Worm (Caenorhabditis elegans) whole organism, L2 larva: Measurements from ENCODE around the gene cdr-3.

Experiments
- Y55F3AM.14 ChIP-seq: fragments of 200-800 bp; sonication (Bioruptor generic); optimal IDR thresholded peaks from 2 replicates; lab custom pipeline; 2018; ENCODE audit warnings: mild to moderate bottlenecking, missing genetic modification characterization, missing compliant biosample characterization
- aly-2 ChIP-seq: fragments of 150-350 bp; optimal IDR thresholded peaks from 2 replicates; lab custom pipeline; 2014; ENCODE audit warnings: missing biosample characterization, missing genetic modification characterization
- ama-1 ChIP-seq: fragments of 150-350 bp; optimal IDR thresholded peaks from 2 replicates; lab custom pipeline; 2018; ENCODE audit warnings: inconsistent platforms
- blmp-1 ChIP-seq: sonication (generic microtip); optimal IDR thresholded peaks from 2 replicates; lab custom pipeline; 2017; ENCODE audit warnings: missing genetic modification characterization, mild to moderate bottlenecking, missing compliant biosample characterization, antibody characterized with exemption, moderate library complexity; ENCODE audit not compliant: insufficient read depth
- ceh-82 ChIP-seq: fragments of 150-350 bp; optimal IDR thresholded peaks from 2 replicates; lab custom pipeline; 2014; ENCODE audit warnings: missing biosample characterization, missing genetic modification characterization
- elt-3 ChIP-seq: sonication (generic microtip); optimal IDR thresholded peaks from 2 replicates; lab custom pipeline; 2017; ENCODE audit warnings: missing biosample characterization, missing genetic modification characterization
- nhr-12 ChIP-seq: fragments of 150-350 bp; optimal IDR thresholded peaks from 2 replicates; lab custom pipeline; 2014; ENCODE audit warnings: missing biosample characterization, missing genetic modification characterization
- nhr-237 ChIP-seq: fragments of 150-350 bp; optimal IDR thresholded peaks from 2 replicates; lab custom pipeline; 2014; ENCODE audit warnings: missing biosample characterization, missing genetic modification characterization
- peb-1 ChIP-seq: fragments of 150-350 bp; optimal IDR thresholded peaks from 2 replicates; lab custom pipeline; 2014; ENCODE audit warnings: missing biosample characterization, missing genetic modification characterization
- skn-1 ChIP-seq: sonication (generic microtip); optimal IDR thresholded peaks from 2 replicates; lab custom pipeline; 2017; ENCODE audit warnings: missing biosample characterization, missing genetic modification characterization
- unc-39 ChIP-seq: fragments of 150-350 bp; optimal IDR thresholded peaks from 2 replicates; lab custom pipeline; 2014; ENCODE audit warnings: missing biosample characterization, missing genetic modification characterization

DNA sequence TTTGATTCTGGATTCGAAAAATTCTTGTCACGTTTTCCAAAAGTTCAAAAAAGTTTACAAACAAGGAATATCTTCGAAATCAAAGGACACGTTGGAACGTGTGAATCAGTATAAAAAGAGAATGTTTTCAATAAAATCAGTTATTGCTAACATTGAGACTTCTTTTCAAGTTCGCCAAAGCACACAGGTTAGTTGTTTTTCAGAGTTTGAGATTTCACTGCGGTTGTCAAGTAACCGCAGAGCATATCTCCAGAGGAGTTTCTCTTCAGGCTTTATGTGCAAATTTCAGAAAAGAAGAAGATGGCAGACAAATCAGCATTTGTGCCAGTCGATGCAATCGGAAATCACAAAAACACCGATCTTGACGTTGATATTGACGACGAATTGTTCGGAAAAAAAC, 31.0 kb downstream of the cdr-3 start, which contains the start of gene K01D12.15:
- TF ChIP-seq skn-1 (tag; lab: Kevin White, UChicago) (no peak), nhr-12 (tag; lab: Kevin White, UChicago) (no peak), peb-1 (tag; lab: Kevin White, UChicago) (no peak), aly-2 (tag; lab: Kevin White, UChicago) (no peak), ceh-82 (tag; lab: Kevin White, UChicago) (no peak), blmp-1 (tag; lab: Kevin White, UChicago) (no peak), nhr-237 (tag; lab: Kevin White, UChicago) (no peak), elt-3 (tag; lab: Kevin White, UChicago) (no peak), ama-1 (no peak), Y55F3AM.14 (GFP tag; lab: Kevin White, UChicago) (no peak), unc-39 (tag; lab: Kevin White, UChicago) (no peak)
